Worm (Caenorhabditis elegans): ENCODE results near the gene daf-42.
A peak's percentile ranks its signal among the peaks of the same experiment; 100 is the strongest.

- TF ChIP-seq him-1 (tag; optimal IDR thresholded peaks at IDR 0.05) (peak; percentile 68), W03F9.2 (tag; optimal IDR thresholded peaks at IDR 0.05) (peak; percentile 48)
Measured at ce11 chrIV:7319931-7320435, 26.7 kb downstream of the daf-42 start.
